Worm (Caenorhabditis elegans): ENCODE data around the gene ZK262.9.

The ZK262.9 gene

DNA sequence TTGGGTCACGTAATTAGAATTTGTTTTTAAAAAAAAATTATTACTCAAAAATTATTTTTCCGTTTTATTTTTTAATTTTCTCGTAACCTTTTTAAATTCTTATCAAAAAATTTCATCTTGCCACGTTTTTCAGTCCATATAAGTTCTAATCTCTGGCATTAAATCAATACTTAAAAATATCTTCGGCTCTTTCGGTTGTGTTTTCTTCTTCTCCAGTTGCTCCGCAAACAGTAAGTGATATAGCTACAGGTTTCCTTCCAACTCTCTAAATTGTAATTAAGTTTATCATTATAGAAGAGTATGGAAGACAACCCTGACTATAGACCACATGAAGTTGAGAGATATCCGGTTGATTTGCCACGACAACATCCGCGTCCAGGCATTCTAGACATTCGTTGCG lies 4.5 kb downstream of the ZK262.9 start, which contains the start of gene ZK228.1:
TSS of gene ZK228.1 (plus strand) at position 301 of the 400 bp plus-strand sequence.
- no peak for TF ChIP-seq unc-120 (tag; optimal IDR thresholded peaks at IDR 0.05; ENCODE audit: poor library complexity, severe bottlenecking)
- TF ChIP-seq ceh-39 (tag; optimal IDR thresholded peaks at IDR 0.05) = no peak
- no peak for TF ChIP-seq ceh-43 (GFP tag; optimal IDR thresholded peaks at IDR 0.05)
- TF ChIP-seq sptf-1 (tag; optimal IDR thresholded peaks at IDR 0.05) = no peak

DNA sequence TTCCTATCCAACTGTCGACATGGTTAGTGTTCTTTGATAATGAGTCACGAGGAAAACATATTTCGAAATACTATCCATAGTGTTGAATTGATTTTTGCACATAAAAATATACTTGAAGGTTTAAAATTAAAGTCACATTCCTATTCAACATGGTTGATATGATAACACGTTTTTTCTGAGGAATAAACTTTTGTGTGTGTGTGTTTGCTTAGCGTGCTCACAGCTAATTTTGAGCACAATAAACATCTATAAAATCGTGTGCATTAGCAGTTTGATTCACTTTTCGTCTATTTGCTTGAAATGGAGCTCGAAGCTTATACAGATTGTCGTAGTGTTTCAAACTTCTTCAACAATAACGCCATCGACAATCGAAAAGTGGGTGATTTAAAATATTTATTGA lies 17.0 kb downstream of the ZK262.9 start, which contains the start of gene ZK228.10:
TSS of gene ZK228.10 (plus strand) at position 301 of the 400 bp plus-strand sequence.
- TF ChIP-seq lsy-2 (tag; optimal IDR thresholded peaks at IDR 0.05) (no peak), unc-120 (tag; optimal IDR thresholded peaks at IDR 0.05; ENCODE audit: poor library complexity, severe bottlenecking) (no peak), nhr-237 (tag; optimal IDR thresholded peaks at IDR 0.05) (no peak), nhr-76 (tag; optimal IDR thresholded peaks at IDR 0.05) (no peak), zip-8 (tag; optimal IDR thresholded peaks at IDR 0.05) (no peak), lin-32 (GFP tag; optimal IDR thresholded peaks at IDR 0.05) (no peak), unc-39 (tag; optimal IDR thresholded peaks at IDR 0.05) (no peak)

DNA sequence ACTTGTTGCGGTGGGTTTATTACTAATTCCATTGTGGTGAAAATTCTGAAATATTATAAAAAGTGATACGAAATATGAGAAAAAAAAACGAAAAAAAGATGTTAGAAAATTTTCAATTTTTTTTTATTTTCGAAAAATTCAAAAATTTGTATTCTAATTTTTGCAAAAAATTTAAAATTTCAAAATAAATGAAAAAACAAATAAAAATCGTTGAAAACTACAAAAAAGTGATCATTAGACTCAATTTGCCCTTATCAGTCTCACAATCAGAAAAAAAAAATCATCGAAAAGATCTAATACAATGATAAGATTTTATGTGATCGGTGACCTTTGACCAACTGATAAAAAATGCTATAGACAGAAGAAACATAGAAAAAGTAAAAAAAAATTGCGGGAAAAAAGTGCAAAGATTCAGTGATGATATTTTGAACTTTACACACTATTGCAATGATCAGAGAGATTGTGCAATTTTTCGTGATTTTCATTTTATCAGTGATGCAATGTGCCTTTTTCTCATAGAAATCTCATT lies 21.7 kb downstream of the ZK262.9 start, which contains the start of gene ZK228.3:
TSS of gene ZK228.3 (minus strand) at position 51 of the 529 bp plus-strand sequence.
- no peak for TF ChIP-seq unc-62 (GFP tag; optimal IDR thresholded peaks at IDR 0.05)
- peak; percentile 21 for TF ChIP-seq elt-1 (tag; optimal IDR thresholded peaks at IDR 0.05; ENCODE audit: borderline replicate concordance, insufficient read depth)

DNA sequence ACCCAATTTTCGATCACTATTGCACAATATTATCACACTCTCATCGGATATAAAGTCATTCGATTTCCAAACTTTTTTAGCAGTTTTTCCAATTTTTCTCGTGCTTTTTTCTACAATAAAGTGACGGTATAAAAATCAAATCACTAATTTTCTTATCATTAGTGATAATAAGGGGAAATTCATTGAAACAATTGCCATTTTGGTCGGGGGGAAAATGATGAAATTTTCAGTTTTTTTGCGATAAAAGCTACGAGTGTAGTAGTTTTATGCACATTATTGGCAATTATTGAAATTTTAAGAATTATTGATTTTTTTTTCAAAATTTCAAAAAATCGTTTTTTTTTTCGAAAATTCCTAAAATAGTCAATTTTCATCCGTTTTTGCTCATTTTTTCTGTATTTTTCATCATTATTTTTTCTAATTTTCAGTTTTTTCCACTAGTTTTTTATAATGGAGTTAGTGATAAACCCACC lies 22.8 kb downstream of the ZK262.9 start, which contains the start of gene ZK228.4:
TSS of gene ZK228.4 (plus strand) at position 423 of the 473 bp plus-strand sequence.
- no peak for TF ChIP-seq tbx-8 (GFP tag; optimal IDR thresholded peaks at IDR 0.05)
- no peak for TF ChIP-seq zip-8 (tag; optimal IDR thresholded peaks at IDR 0.05)
- no peak for TF ChIP-seq ceh-83 (GFP tag; optimal IDR thresholded peaks at IDR 0.05)
- TF ChIP-seq lin-13 (tag; optimal IDR thresholded peaks at IDR 0.05) = no peak
- no peak for TF ChIP-seq ztf-11 (tag; optimal IDR thresholded peaks at IDR 0.05)
- no peak for TF ChIP-seq nhr-237 (tag; optimal IDR thresholded peaks at IDR 0.05)
- TF ChIP-seq sptf-1 (tag; optimal IDR thresholded peaks at IDR 0.05) = no peak

DNA sequence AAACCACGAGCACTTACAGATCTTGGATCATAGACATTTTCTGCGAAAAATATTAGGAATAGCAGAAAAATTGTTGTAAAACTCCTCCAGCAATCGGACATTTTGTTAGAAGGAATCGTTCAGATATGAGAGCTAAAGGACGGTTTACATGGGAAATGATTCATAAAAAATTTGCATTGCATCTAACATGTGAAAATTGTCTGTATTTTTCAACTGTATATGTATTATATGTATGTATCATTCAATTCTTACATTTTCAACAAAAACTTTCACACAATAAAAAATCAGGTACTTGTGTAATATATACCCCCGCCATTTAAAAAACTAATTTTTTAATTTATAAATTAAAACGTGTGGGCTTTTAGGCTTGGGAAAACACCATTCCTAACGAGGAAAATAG lies 28.5 kb downstream of the ZK262.9 start, which contains the start of gene ZK228.13:
TSS of gene ZK228.13 (minus strand) at position 101 of the 400 bp plus-strand sequence.
- TF ChIP-seq snpc-4 (tag; optimal IDR thresholded peaks at IDR 0.05) (no peak), lin-13 (tag; optimal IDR thresholded peaks at IDR 0.05) (no peak), drap-1 (GFP tag; optimal IDR thresholded peaks at IDR 0.05) (no peak), nhr-76 (tag; optimal IDR thresholded peaks at IDR 0.05) (no peak), lin-32 (GFP tag; optimal IDR thresholded peaks at IDR 0.05) (no peak), mep-1 (tag; optimal IDR thresholded peaks at IDR 0.05) (no peak), cnd-1 (tag; optimal IDR thresholded peaks at IDR 0.05) (no peak), unc-120 (tag; optimal IDR thresholded peaks at IDR 0.05; ENCODE audit: poor library complexity, severe bottlenecking) (no peak), zip-8 (tag; optimal IDR thresholded peaks at IDR 0.05) (no peak), ces-1 (GFP tag; optimal IDR thresholded peaks at IDR 0.05) (no peak), tbx-8 (GFP tag; optimal IDR thresholded peaks at IDR 0.05) (no peak), ham-2 (GFP tag; optimal IDR thresholded peaks at IDR 0.05) (no peak)

DNA sequence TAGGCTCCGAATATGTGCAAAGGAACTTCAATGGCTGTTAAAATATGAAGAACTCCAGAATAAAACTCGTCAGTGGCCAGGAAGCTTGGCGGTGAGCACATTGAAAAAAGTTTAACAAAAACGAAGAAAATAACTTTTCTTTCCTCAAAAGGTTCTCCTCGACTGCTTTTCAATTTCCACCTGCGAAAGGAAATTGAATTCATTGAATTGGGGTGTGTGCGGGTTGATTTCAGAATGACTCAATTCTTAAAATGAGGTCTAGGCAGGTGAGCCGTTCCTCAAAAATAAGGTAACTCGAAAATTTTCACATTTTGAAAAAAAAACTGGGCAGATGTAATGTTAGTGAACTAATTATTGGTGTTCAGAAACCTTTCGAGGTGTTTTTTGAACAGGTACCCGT lies 33.8 kb downstream of the ZK262.9 start, which contains the start of gene srh-182:
TSS of gene srh-182 (minus strand) at position 101 of the 400 bp plus-strand sequence.
- TF ChIP-seq lsy-2 (tag; optimal IDR thresholded peaks at IDR 0.05) = no peak
- no peak for TF ChIP-seq ceh-43 (GFP tag; optimal IDR thresholded peaks at IDR 0.05)
- no peak for TF ChIP-seq drap-1 (GFP tag; optimal IDR thresholded peaks at IDR 0.05)
- TF ChIP-seq mab-5 (tag; optimal IDR thresholded peaks at IDR 0.05) = no peak
- no peak for TF ChIP-seq mls-2 (tag; optimal IDR thresholded peaks at IDR 0.05)
- TF ChIP-seq nhr-237 (tag; optimal IDR thresholded peaks at IDR 0.05) = no peak

DNA sequence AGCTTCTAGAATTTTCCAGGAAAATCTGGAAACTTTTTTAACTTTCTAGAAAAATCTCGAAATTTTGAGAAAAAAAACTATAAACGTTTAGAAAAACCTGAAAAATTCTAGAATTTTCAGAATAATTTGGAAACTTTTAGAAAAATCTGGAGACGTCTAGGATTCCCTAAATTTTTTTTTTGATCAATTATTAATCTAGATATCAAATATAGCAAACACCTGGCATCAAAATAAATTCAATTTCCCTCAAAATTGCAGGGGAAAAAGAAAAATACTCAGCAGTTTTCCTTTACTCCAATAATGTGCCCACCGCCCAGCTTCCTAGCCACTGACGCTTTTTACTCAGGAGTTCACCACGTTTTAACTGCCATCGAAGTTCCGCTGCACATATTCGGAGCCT lies 34.7 kb downstream of the ZK262.9 start, which contains the start of gene srh-181:
TSS of gene srh-181 (plus strand) at position 301 of the 400 bp plus-strand sequence.
- TF ChIP-seq mep-1 (tag; optimal IDR thresholded peaks at IDR 0.05) = no peak
- no peak for TF ChIP-seq sptf-1 (tag; optimal IDR thresholded peaks at IDR 0.05)
- TF ChIP-seq mls-2 (tag; optimal IDR thresholded peaks at IDR 0.05) = no peak
- no peak for TF ChIP-seq pha-4 (tag; optimal IDR thresholded peaks at IDR 0.05)
- TF ChIP-seq ces-1 (GFP tag; optimal IDR thresholded peaks at IDR 0.05) = no peak
- TF ChIP-seq elt-1 (tag; optimal IDR thresholded peaks at IDR 0.05; ENCODE audit: borderline replicate concordance, insufficient read depth) = no peak
- no peak for TF ChIP-seq unc-62 (GFP tag; optimal IDR thresholded peaks at IDR 0.05)

All from whole organism, mixed stage, embryonic.